Fruit fly (Drosophila melanogaster) whole organism, embryonic: ENCODE results near the gene CDase.
A peak's percentile ranks its signal among the peaks of the same experiment; 100 is the strongest.

ENCODE experiments used
- Blimp-1 ChIP-seq: fragments of 200-800 bp; sonication (Bioruptor generic); optimal IDR thresholded peaks from 3 replicates; lab custom pipeline; 2018; ENCODE audit warnings: missing biosample characterization, missing genetic modification characterization, mild to moderate bottlenecking, moderate library complexity, missing genetic modification reagents
- CG10147 ChIP-seq: fragments of 200-800 bp; sonication (Bioruptor generic); optimal IDR thresholded peaks from 2 replicates; lab custom pipeline; 2019; ENCODE audit warnings: missing biosample characterization, mild to moderate bottlenecking, missing genetic modification characterization, moderate library complexity
- CG10366 ChIP-seq: fragments of 200-800 bp; sonication (Bioruptor generic); IDR thresholded peaks from 2 replicates; pipeline ENCODE4 v1.3.6; 2022; ENCODE audit warnings: missing biosample characterization, missing genetic modification characterization
- CG12942 ChIP-seq: fragments of 200-800 bp; sonication (Bioruptor generic); optimal IDR thresholded peaks from 3 replicates; lab custom pipeline; 2016; ENCODE audit warnings: missing biosample characterization, missing genetic modification characterization
- CG13123 ChIP-seq: fragments of 200-800 bp; sonication (Bioruptor generic); optimal IDR thresholded peaks from 2 replicates; lab custom pipeline; 2016; ENCODE audit warnings: missing biosample characterization, missing genetic modification characterization
- CG14050 ChIP-seq: fragments of 200-800 bp; sonication (Bioruptor generic); IDR thresholded peaks from 3 replicates; pipeline ENCODE4 v1.3.6; 2022; ENCODE audit warnings: missing biosample characterization, missing genetic modification characterization
- CG17612 ChIP-seq: fragments of 200-800 bp; sonication (Bioruptor generic); IDR thresholded peaks from 2 replicates; pipeline ENCODE4 v1.3.6; 2022; ENCODE audit warnings: missing biosample characterization, missing genetic modification characterization
- CG2116 ChIP-seq: fragments of 200-800 bp; sonication (Bioruptor generic); optimal IDR thresholded peaks from 3 replicates; lab custom pipeline; 2018; ENCODE audit warnings: missing biosample characterization, mild to moderate bottlenecking, missing genetic modification characterization
- CG3281 ChIP-seq: fragments of 200-800 bp; sonication (Bioruptor generic); optimal IDR thresholded peaks from 3 replicates; lab custom pipeline; 2017; ENCODE audit warnings: missing biosample characterization, mild to moderate bottlenecking, missing genetic modification characterization
- CG5180 ChIP-seq: fragments of 200-800 bp; sonication (Bioruptor generic); optimal IDR thresholded peaks from 3 replicates; lab custom pipeline; 2017; ENCODE audit warnings: missing biosample characterization, missing genetic modification characterization, mild to moderate bottlenecking, moderate library complexity, missing genetic modification reagents
- CG6765 ChIP-seq: fragments of 200-800 bp; sonication (Bioruptor generic); optimal IDR thresholded peaks from 3 replicates; lab custom pipeline; 2017; ENCODE audit warnings: missing biosample characterization, mild to moderate bottlenecking, missing genetic modification characterization
- CG7556 ChIP-seq: fragments of 200-800 bp; sonication (Bioruptor generic); optimal IDR thresholded peaks from 2 replicates; lab custom pipeline; 2017; ENCODE audit warnings: missing biosample characterization, mild to moderate bottlenecking, missing genetic modification characterization
- CG9437 ChIP-seq: fragments of 200-800 bp; sonication (Bioruptor generic); optimal IDR thresholded peaks from 2 replicates; lab custom pipeline; 2018; ENCODE audit warnings: missing biosample characterization, mild to moderate bottlenecking, missing genetic modification characterization
- CG9727 ChIP-seq: fragments of 200-800 bp; sonication (Bioruptor generic); optimal IDR thresholded peaks from 3 replicates; lab custom pipeline; 2017; ENCODE audit warnings: missing biosample characterization, mild to moderate bottlenecking, missing genetic modification characterization
- D19A ChIP-seq: fragments of 200-800 bp; optimal IDR thresholded peaks from 3 replicates; lab custom pipeline; 2019; ENCODE audit warnings: missing biosample characterization, mild to moderate bottlenecking, missing genetic modification characterization, moderate library complexity
- Elba2 ChIP-seq: fragments of 200-800 bp; sonication (Bioruptor generic); optimal IDR thresholded peaks from 3 replicates; lab custom pipeline; 2016; ENCODE audit warnings: missing biosample characterization, missing genetic modification characterization
- HLHmδ ChIP-seq: fragments of 200-800 bp; sonication (Bioruptor generic); optimal IDR thresholded peaks from 2 replicates; lab custom pipeline; 2018; ENCODE audit warnings: missing biosample characterization, mild to moderate bottlenecking, missing genetic modification characterization, moderate library complexity
- Hsf ChIP-seq: fragments of 200-800 bp; sonication (Bioruptor generic); optimal IDR thresholded peaks from 3 replicates; lab custom pipeline; 2016; ENCODE audit warnings: missing biosample characterization, missing genetic modification characterization
- Lim3 ChIP-seq: fragments of 200-800 bp; sonication (Bioruptor generic); IDR thresholded peaks from 2 replicates; pipeline ENCODE4 v1.3.6; 2022; ENCODE audit warnings: missing biosample characterization, missing genetic modification characterization
- Med ChIP-seq: fragments of 200-800 bp; sonication (Bioruptor generic); peaks from one replicate; lab custom pipeline; 2016; ENCODE audit warnings: missing biosample characterization, missing genetic modification characterization, mild to moderate bottlenecking, inconsistent platforms, moderate library complexity
- Opbp ChIP-seq: fragments of 200-800 bp; sonication (Bioruptor generic); IDR thresholded peaks from 3 replicates; pipeline ENCODE4 v1.3.6; 2022; ENCODE audit warnings: missing biosample characterization, missing genetic modification characterization; ENCODE audit not compliant: partially characterized antibody
- ac ChIP-seq: fragments of 200-800 bp; sonication (Bioruptor generic); optimal IDR thresholded peaks from 3 replicates; lab custom pipeline; 2017; ENCODE audit warnings: missing biosample characterization, mild to moderate bottlenecking, missing genetic modification characterization
- dysf ChIP-seq: fragments of 200-800 bp; sonication (Bioruptor generic); IDR thresholded peaks from 3 replicates; pipeline ENCODE4 v1.3.6; 2022; ENCODE audit warnings: missing biosample characterization, missing genetic modification characterization
- ewg ChIP-seq: fragments of 200-800 bp; sonication (Bioruptor generic); optimal IDR thresholded peaks from 3 replicates; lab custom pipeline; 2017; ENCODE audit warnings: mild to moderate bottlenecking, missing biosample characterization, missing genetic modification reagents, missing genetic modification characterization
- gcm ChIP-seq: fragments of 200-800 bp; sonication (Bioruptor generic); optimal IDR thresholded peaks from 2 replicates; lab custom pipeline; 2019; ENCODE audit warnings: missing biosample characterization, mild to moderate bottlenecking, missing genetic modification characterization, moderate library complexity
- gsb-n ChIP-seq: fragments of 200-800 bp; sonication (Bioruptor generic); optimal IDR thresholded peaks from 3 replicates; lab custom pipeline; 2018; ENCODE audit warnings: missing biosample characterization, mild to moderate bottlenecking, missing genetic modification characterization
- ham ChIP-seq: fragments of 200-800 bp; sonication (Bioruptor generic); IDR thresholded peaks from 2 replicates; pipeline ENCODE4 v1.3.6; 2022; ENCODE audit warnings: missing biosample characterization, missing genetic modification characterization
- her ChIP-seq: fragments of 200-800 bp; sonication (Bioruptor generic); optimal IDR thresholded peaks from 2 replicates; lab custom pipeline; 2016; ENCODE audit warnings: missing biosample characterization, missing genetic modification characterization
- jing ChIP-seq: fragments of 200-800 bp; sonication (Bioruptor generic); optimal IDR thresholded peaks from 2 replicates; lab custom pipeline; 2018; ENCODE audit warnings: missing biosample characterization, mild to moderate bottlenecking, missing genetic modification characterization
- kni ChIP-seq: fragments of 200-800 bp; sonication (Bioruptor generic); optimal IDR thresholded peaks from 3 replicates; lab custom pipeline; 2017; ENCODE audit warnings: mild to moderate bottlenecking, missing biosample characterization, missing genetic modification reagents, missing genetic modification characterization
- nerfin-1 ChIP-seq: fragments of 200-800 bp; sonication (Bioruptor generic); optimal IDR thresholded peaks from 3 replicates; lab custom pipeline; 2019; ENCODE audit warnings: missing biosample characterization, mild to moderate bottlenecking, missing genetic modification characterization, moderate library complexity
- onecut ChIP-seq: fragments of 200-800 bp; sonication (Bioruptor generic); IDR thresholded peaks from 2 replicates; pipeline ENCODE4 v1.3.6; 2022; ENCODE audit warnings: missing biosample characterization, missing genetic modification characterization
- pros ChIP-seq: fragments of 200-800 bp; sonication (Bioruptor generic); optimal IDR thresholded peaks from 3 replicates; lab custom pipeline; 2019; ENCODE audit warnings: missing biosample characterization, mild to moderate bottlenecking, missing genetic modification characterization, moderate library complexity
- run ChIP-seq: fragments of 200-800 bp; sonication (Bioruptor generic); optimal IDR thresholded peaks from 3 replicates; lab custom pipeline; 2018; ENCODE audit warnings: missing biosample characterization, mild to moderate bottlenecking, missing genetic modification characterization
- sim ChIP-seq: fragments of 200-800 bp; sonication (Bioruptor generic); IDR thresholded peaks from 2 replicates; pipeline ENCODE4 v1.3.6; 2022; ENCODE audit warnings: missing biosample characterization, missing genetic modification characterization
- stwl ChIP-seq: fragments of 200-800 bp; sonication (Bioruptor generic); optimal IDR thresholded peaks from 3 replicates; lab custom pipeline; 2018; ENCODE audit warnings: missing biosample characterization, mild to moderate bottlenecking, missing genetic modification characterization, moderate library complexity
- ttk ChIP-seq: fragments of 200-800 bp; sonication (Bioruptor generic); IDR thresholded peaks from 2 replicates; pipeline ENCODE4 v2.1.2; 2022; ENCODE audit warnings: missing biosample characterization, missing genetic modification characterization
- twi ChIP-seq: fragments of 200-800 bp; optimal IDR thresholded peaks from 2 replicates; lab custom pipeline; 2019; ENCODE audit warnings: missing biosample characterization, mild to moderate bottlenecking, missing genetic modification characterization, moderate library complexity
- tx ChIP-seq: fragments of 200-800 bp; sonication (Bioruptor generic); optimal IDR thresholded peaks from 2 replicates; lab custom pipeline; 2016; ENCODE audit warnings: missing biosample characterization, missing genetic modification characterization
- unc-4 ChIP-seq: fragments of 200-800 bp; sonication (Bioruptor generic); IDR thresholded peaks from 2 replicates; pipeline ENCODE4 v1.3.6; 2022; ENCODE audit warnings: missing biosample characterization, missing genetic modification characterization; ENCODE audit not compliant: partially characterized antibody

CDase gene

dm6 chr3R:30476367-30476766, 17.0 kb downstream of the CDase start, which contains the start of gene spdo:
spdo (plus strand) TSS chr3R:30476684.
- TF ChIP-seq kni (GFP tag; lab: Kevin White, UChicago) (peak; percentile 46), Elba2 (GFP tag; lab: Kevin White, UChicago) (no peak), run (tag; lab: Kevin White, UChicago) (no peak), HLHmδ (peak; percentile 61), gcm (GFP tag; lab: Kevin White, UChicago) (peak; percentile 70), ac (GFP tag; lab: Kevin White, UChicago) (peak; percentile 81), dysf (GFP tag; lab: Robert Waterston, UW) (no peak), pros (GFP tag; lab: Kevin White, UChicago) (peak; percentile 99), CG13123 (GFP tag; lab: Kevin White, UChicago) (no peak), CG3281 (GFP tag; lab: Kevin White, UChicago) (no peak), Med (GFP tag; lab: Kevin White, UChicago) (peak; percentile 34), CG2116 (GFP tag; lab: Kevin White, UChicago) (no peak), CG9727 (GFP tag; lab: Kevin White, UChicago) (no peak), Opbp (GFP tag; lab: Robert Waterston, UW) (0 out of 3 replicates have a peak, but pooled peaks have one; percentile 9), nerfin-1 (tag; lab: Kevin White, UChicago) (peak; percentile 65), ewg (GFP tag; lab: Kevin White, UChicago) (peak; percentile 15), Lim3 (GFP tag; lab: Robert Waterston, UW) (no peak), CG5180 (GFP tag; lab: Kevin White, UChicago) (peak; percentile 75), CG6765 (no peak), ttk (no peak), CG17612 (no peak), Blimp-1 (GFP tag; lab: Kevin White, UChicago) (no peak), sim (GFP tag; lab: Robert Waterston, UW) (no peak), ham (no peak), twi (tag; lab: Kevin White, UChicago) (peak; percentile 11), gsb-n (peak; percentile 70)

- no peak for TF ChIP-seq CG14050
- TF ChIP-seq tx (GFP tag; lab: Kevin White, UChicago): no peak
- no peak for TF ChIP-seq CG7556 (GFP tag; lab: Kevin White, UChicago)
- no peak for TF ChIP-seq stwl (tag; lab: Kevin White, UChicago)
- no peak for TF ChIP-seq CG10147 (GFP tag; lab: Kevin White, UChicago)
- no peak for TF ChIP-seq onecut (GFP tag; lab: Robert Waterston, UW)
- no peak for TF ChIP-seq her (GFP tag; lab: Kevin White, UChicago)
- no peak for TF ChIP-seq ac (GFP tag; lab: Kevin White, UChicago)
- TF ChIP-seq unc-4 (GFP tag; lab: Robert Waterston, UW): no peak
- no peak for TF ChIP-seq CG12942 (GFP tag; lab: Kevin White, UChicago)
- no peak for TF ChIP-seq jing (GFP tag; lab: Kevin White, UChicago)
- no peak for TF ChIP-seq CG10366 (GFP tag; lab: Robert Waterston, UW)
- TF ChIP-seq D19A (tag; lab: Kevin White, UChicago): no peak
- TF ChIP-seq CG9437 (GFP tag; lab: Kevin White, UChicago): no peak
- no peak for TF ChIP-seq Hsf (GFP tag; lab: Kevin White, UChicago)
These were observed 28.5 kb downstream of the CDase start, which contains the start of gene Jon99Fii for dm6 chr3R:30487828-30488227. Jon99Fii (minus strand) TSS chr3R:30487928.
